Worm (Caenorhabditis elegans) whole organism, late embryonic: ENCODE data around the gene bcmo-2.

Source experiments
- ama-1 ChIP-seq: fragments of 150-350 bp; optimal IDR thresholded peaks from 2 replicates; lab custom pipeline; 2014
- che-1 ChIP-seq: sonication (generic microtip); optimal IDR thresholded peaks from 2 replicates; lab custom pipeline; 2016; ENCODE audit warnings: mild to moderate bottlenecking, missing genetic modification characterization, missing compliant biosample characterization
- fkh-10 ChIP-seq: fragments of 150-350 bp; optimal IDR thresholded peaks from 2 replicates; lab custom pipeline; 2014; ENCODE audit warnings: missing biosample characterization, missing genetic modification reagents, missing genetic modification characterization
- fkh-6 ChIP-seq: sonication (generic microtip); optimal IDR thresholded peaks from 2 replicates; lab custom pipeline; 2016; ENCODE audit warnings: missing genetic modification characterization, missing compliant biosample characterization
- gmeb-2 ChIP-seq: sonication (generic microtip); optimal IDR thresholded peaks from 2 replicates; lab custom pipeline; 2016; ENCODE audit warnings: missing genetic modification characterization, inconsistent platforms, missing compliant biosample characterization
- hlh-13 ChIP-seq: fragments of 200-800 bp; sonication (Bioruptor generic); optimal IDR thresholded peaks from 2 replicates; lab custom pipeline; 2018; ENCODE audit warnings: mild to moderate bottlenecking, missing genetic modification characterization, missing compliant biosample characterization
- tbx-7 ChIP-seq: sonication (generic microtip); optimal IDR thresholded peaks from 2 replicates; lab custom pipeline; 2016; ENCODE audit warnings: missing genotype, missing genetic modification characterization, missing compliant biosample characterization
- ttx-3 ChIP-seq: sonication (generic microtip); optimal IDR thresholded peaks from 2 replicates; lab custom pipeline; 2016; ENCODE audit warnings: missing genetic modification reagents, missing genetic modification characterization, missing compliant biosample characterization
- ztf-16 ChIP-seq: sonication (generic microtip); optimal IDR thresholded peaks from 2 replicates; lab custom pipeline; 2017; ENCODE audit warnings: missing genetic modification characterization, missing compliant biosample characterization

DNA sequence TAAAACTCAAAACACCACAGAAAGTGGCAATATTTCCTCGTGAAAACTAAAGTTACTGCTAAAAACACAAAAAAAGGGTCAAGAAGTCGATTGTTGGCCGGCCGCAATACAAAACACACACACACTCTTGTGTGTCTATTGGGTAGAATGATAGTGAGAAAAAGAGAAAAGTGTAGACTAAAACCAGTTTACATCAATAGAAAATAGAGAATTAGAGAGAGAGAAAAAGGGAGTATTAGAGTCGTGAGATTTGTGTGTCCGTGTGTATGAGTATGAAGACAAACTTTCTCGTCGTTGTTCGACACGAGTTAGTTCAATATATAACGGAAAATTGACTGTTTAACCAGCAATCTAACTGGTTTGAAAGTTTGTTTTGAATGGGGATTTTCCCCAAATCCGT is 18.8 kb upstream of the bcmo-2 start:
- TF ChIP-seq ama-1 (lab: Kevin White, UChicago) (no peak), tbx-7 (tag; lab: Kevin White, UChicago) (no peak), fkh-10 (GFP tag; lab: Kevin White, UChicago) (no peak), gmeb-2 (tag; lab: Kevin White, UChicago) (no peak), ztf-16 (no peak), che-1 (tag; lab: Kevin White, UChicago) (no peak), hlh-13 (GFP tag; lab: Kevin White, UChicago) (no peak), ttx-3 (tag; lab: Kevin White, UChicago) (no peak), fkh-6 (tag; lab: Kevin White, UChicago) (no peak)
